Fruit fly (Drosophila melanogaster) whole organism: ENCODE data around the gene CG11837.

Source experiments
- CG8478 ChIP-seq: fragments of >200 bp; optimal IDR thresholded peaks from 2 replicates; lab custom pipeline; 2018; ENCODE audit warnings: inconsistent platforms
- Dll ChIP-seq: fragments of >200 bp; optimal IDR thresholded peaks from 2 replicates; lab custom pipeline; 2017
- EcR ChIP-seq, 2 experiments: fragments of >200 bp; optimal IDR thresholded peaks; 2 replicates each; lab custom pipeline; 2017; ENCODE audit warnings: missing biosample characterization in 2 of 2, missing genetic modification characterization in 2 of 2, missing genetic modification reagents in 2 of 2
- pan ChIP-seq: fragments of >200 bp; optimal IDR thresholded peaks from 2 replicates; lab custom pipeline; 2017
- psq ChIP-seq: fragments of >200 bp; optimal IDR thresholded peaks from 2 replicates; lab custom pipeline; 2017
- usp ChIP-seq: fragments of >200 bp; optimal IDR thresholded peaks from 2 replicates; lab custom pipeline; 2017; ENCODE audit warnings: missing biosample characterization, missing genetic modification characterization, mixed read lengths

The CG11837 gene

DNA sequence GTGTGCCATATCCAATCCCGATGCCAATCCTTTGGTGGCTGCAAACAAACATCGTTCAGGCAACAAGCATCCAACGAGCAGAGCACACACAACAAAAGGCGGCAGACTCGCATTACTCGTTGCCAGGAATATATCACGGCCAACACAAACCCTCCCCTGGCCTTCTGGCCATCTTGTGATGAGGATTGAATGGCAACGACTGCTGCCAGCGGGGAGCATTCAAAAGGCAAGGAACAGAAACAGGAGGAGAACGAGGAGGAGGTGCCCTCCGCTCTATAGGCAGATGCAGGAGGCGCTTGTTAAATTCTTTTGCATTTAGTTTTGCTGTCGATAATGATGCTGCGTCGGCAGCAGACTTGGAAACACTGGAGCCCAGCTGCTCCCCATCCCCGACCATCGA is 46.2 kb downstream of the CG11837 start:
- no peak for TF ChIP-seq psq (lab: Kevin White, UChicago)
- TF ChIP-seq Dll (lab: Kevin White, UChicago): peak; percentile 77

DNA sequence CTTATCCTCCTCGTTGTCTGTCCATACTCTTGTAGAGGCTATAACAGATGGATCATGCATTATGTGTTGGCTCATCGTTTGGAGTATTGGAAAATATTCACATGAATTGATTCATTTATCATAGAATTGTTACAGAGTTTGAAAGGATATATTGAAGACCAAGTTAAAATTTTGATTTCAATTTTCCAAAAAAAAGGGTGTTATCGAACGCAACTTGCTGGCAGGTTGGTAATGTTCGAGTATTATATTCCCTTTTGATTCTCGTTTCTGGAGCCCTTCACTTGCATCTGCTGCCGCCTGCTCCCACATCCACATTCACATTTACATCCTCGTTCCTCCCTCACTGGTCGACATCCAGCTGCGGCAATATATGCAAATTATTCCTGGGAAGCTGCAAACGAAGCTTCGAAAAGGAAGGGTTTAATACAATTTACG is 46.7 kb downstream of the CG11837 start:
- TF ChIP-seq CG8478: no peak
- TF ChIP-seq psq (lab: Kevin White, UChicago): no peak
- no peak for TF ChIP-seq Dll (lab: Kevin White, UChicago)
- TF ChIP-seq pan: no peak
- TF ChIP-seq usp (GFP tag; lab: Kevin White, UChicago): no peak
- TF ChIP-seq EcR (GFP tag; optimal IDR thresholded peaks at IDR 0.05; lab: Kevin White, UChicago): no peak

DNA sequence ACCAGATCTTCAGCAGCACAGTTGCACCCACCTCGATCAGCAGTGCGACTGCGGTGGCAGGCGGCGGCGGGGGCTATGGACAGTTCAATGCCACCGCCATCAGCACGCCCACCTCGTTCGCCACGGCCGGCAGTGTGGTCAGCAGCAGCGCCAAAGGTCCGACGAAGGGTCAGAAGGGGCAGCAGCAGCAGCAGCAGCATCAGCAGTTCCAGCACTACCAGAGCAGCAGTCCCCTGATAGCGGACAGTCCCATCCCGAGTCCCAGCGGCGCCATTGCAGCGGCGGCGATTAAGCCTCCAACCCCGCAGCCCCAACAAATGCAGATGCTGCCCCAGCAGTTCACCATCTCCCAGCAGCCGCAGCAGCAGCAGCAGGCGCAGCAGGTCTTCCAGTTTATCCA is 48.7 kb downstream of the CG11837 start:
- TF ChIP-seq usp (GFP tag; lab: Kevin White, UChicago): no peak
- TF ChIP-seq EcR (GFP tag; optimal IDR thresholded peaks at IDR 0.05; lab: Kevin White, UChicago): no peak
- no peak for TF ChIP-seq psq (lab: Kevin White, UChicago)
- no peak for TF ChIP-seq pan
- TF ChIP-seq CG8478: no peak
- TF ChIP-seq Dll (lab: Kevin White, UChicago): no peak
